Worm (Caenorhabditis elegans) whole organism, L4/young adult: Measurements from ENCODE around the gene F20D6.12.

Experiments used
- W03F9.2 ChIP-seq: fragments of 150-350 bp; optimal IDR thresholded peaks from 2 replicates; lab custom pipeline; 2014; ENCODE audit warnings: missing biosample characterization, missing genetic modification characterization
- dao-5 ChIP-seq: sonication (generic microtip); optimal IDR thresholded peaks from 2 replicates; lab custom pipeline; 2016; ENCODE audit warnings: missing genotype, missing genetic modification characterization, moderate library complexity, missing compliant biosample characterization
- him-1 ChIP-seq: sonication (generic microtip); optimal IDR thresholded peaks from 2 replicates; lab custom pipeline; 2016; ENCODE audit warnings: missing genotype, missing genetic modification reagents, missing genetic modification characterization, missing compliant biosample characterization

DNA sequence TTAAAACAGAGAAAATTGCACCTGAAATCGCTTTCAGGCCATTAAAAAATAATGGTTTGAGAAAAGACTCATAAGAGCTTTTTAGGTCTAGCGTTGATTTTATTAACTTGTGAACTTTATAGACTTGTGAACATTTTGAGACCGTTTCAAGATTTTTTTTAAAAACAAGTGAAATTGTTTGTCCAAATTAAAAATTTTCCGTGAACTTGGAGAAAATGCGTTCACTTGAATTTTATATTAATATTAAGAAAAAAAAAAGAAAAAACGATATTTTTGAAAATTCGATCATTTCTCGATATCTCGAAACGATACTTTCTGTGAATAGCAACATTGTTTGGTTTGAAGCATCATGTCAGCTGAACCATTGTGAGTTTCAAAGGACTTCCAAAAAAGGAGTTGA lies 514 bp upstream of the F20D6.12 start, which contains the start of gene F20D6.1:
- no peak for TF ChIP-seq W03F9.2 (tag; lab: Kevin White, UChicago)
- no peak for TF ChIP-seq him-1
- no peak for TF ChIP-seq dao-5
